Comparison of ENCODE assay signal across 3 worm cellular contexts in genomic region chrV:6758017-6758416, ce11.
TF ChIP-seq lines count a peak whose summit lies in the region.

Gene dbl-1, plus strand, starts transcription at chrV:6758135.

TF ChIP-seq in whole organism, L4 larva, 104 proteins besides CTCF, POLR2A, EP300 and RAD21:
- TF ChIP-seq aha-1 (tag; lab: Kevin White, UChicago), result peak; percentile 91
- TF ChIP-seq dpl-1 (GFP tag; optimal IDR thresholded peaks at IDR 0.05; lab: Kevin White, UChicago), result no peak

TF ChIP-seq in whole organism, late embryonic, 69 proteins besides CTCF, POLR2A, EP300 and RAD21:
- TF ChIP-seq sdc-2 (tag; optimal IDR thresholded peaks at IDR 0.05; lab: Kevin White, UChicago) (peak; percentile 11), Y22D7AL.16 (tag; optimal IDR thresholded peaks at IDR 0.05; lab: Kevin White, UChicago) (no peak)

TF ChIP-seq in whole organism, young adult, 124 proteins besides CTCF, POLR2A, EP300 and RAD21:
- TF ChIP-seq aptf-2 (GFP tag; conservative IDR thresholded peaks at IDR 0.05; lab: Robert Waterston, UW) (no peak), zfh-2 (GFP tag; conservative IDR thresholded peaks at IDR 0.05; lab: Robert Waterston, UW) (peak; percentile 46; the same call in 1 of the 2 replicates), chd-7 (tag; optimal IDR thresholded peaks at IDR 0.05; lab: Kevin White, UChicago) (peak; percentile 37), ama-1 (optimal IDR thresholded peaks at IDR 0.05; lab: Kevin White, UChicago) (no peak), ama-1 (GFP tag; optimal IDR thresholded peaks at IDR 0.05; lab: Kevin White, UChicago) (no peak), F23B12.7 (tag; optimal IDR thresholded peaks at IDR 0.05; lab: Kevin White, UChicago; ENCODE audit: insufficient read depth) (no peak), nhr-179 (tag; optimal IDR thresholded peaks at IDR 0.05; lab: Kevin White, UChicago) (no peak), F49E8.2 (tag; optimal IDR thresholded peaks at IDR 0.05; lab: Kevin White, UChicago; ENCODE audit: insufficient read depth) (no peak), rec-8 (tag; optimal IDR thresholded peaks at IDR 0.05; lab: Kevin White, UChicago) (no peak), lin-26 (GFP tag; IDR thresholded peaks at IDR 0.05; lab: Robert Waterston, UW) (0 out of 2 replicates have a peak, but pooled peaks have one; percentile 35)
